Worm (Caenorhabditis elegans) whole organism, L4 larva: Measurements from ENCODE around the gene T09A5.15.

Source experiments
- lin-15B ChIP-seq: fragments of 150-350 bp; sonication (generic microtip); optimal IDR thresholded peaks from 3 replicates; lab custom pipeline; 2014; ENCODE audit warnings: missing biosample characterization, missing genetic modification characterization
- sdz-12 ChIP-seq: fragments of 200-800 bp; sonication (Bioruptor generic); optimal IDR thresholded peaks from 2 replicates; lab custom pipeline; 2018; ENCODE audit warnings: mild to moderate bottlenecking, missing genetic modification characterization, missing compliant biosample characterization
- skn-1 ChIP-seq: fragments of 150-350 bp; optimal IDR thresholded peaks from 2 replicates; lab custom pipeline; 2014; ENCODE audit warnings: missing biosample characterization, missing genetic modification characterization

ce11 chrII:7891869-7892615 is 34.3 kb downstream of the T09A5.15 start:
- TF ChIP-seq lin-15B (tag; lab: Kevin White, UChicago), result no peak
- no peak for TF ChIP-seq skn-1 (tag; lab: Kevin White, UChicago)
- no peak for TF ChIP-seq sdz-12 (GFP tag; lab: Kevin White, UChicago)
